Fruit fly (Drosophila melanogaster) whole organism, larva: Measurements from ENCODE around the gene c11.1.

ENCODE experiments used
- noc ChIP-seq: fragments of 200-800 bp; sonication (Bioruptor generic); optimal IDR thresholded peaks from 3 replicates; lab custom pipeline; 2019; ENCODE audit warnings: missing biosample characterization, mild to moderate bottlenecking, missing genetic modification characterization, moderate library complexity

The c11.1 gene

DNA sequence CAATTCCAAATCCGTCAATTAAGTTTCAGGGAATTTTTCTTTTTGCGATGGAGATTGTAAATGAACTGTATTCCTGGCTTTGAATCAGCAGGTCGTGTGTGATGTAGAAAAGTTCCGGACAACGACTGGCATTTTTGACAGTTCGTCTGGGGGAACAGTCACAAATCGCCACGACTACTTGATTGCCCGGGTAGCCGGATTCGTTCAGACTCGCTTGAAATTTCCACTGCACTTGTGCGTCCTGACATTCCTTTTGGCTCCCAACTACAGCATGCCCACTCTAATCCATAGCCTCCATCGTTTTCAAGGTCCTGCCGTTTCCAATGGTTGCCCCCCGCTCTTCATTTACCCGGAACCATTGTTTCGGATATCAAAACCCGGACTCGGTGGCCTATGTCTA lies 13.1 kb downstream of the c11.1 start, which contains the start of gene CG17440:
CG17440 (minus strand) TSS at position 101 of the 400 bp plus-strand sequence.
- TF ChIP-seq noc = no peak

DNA sequence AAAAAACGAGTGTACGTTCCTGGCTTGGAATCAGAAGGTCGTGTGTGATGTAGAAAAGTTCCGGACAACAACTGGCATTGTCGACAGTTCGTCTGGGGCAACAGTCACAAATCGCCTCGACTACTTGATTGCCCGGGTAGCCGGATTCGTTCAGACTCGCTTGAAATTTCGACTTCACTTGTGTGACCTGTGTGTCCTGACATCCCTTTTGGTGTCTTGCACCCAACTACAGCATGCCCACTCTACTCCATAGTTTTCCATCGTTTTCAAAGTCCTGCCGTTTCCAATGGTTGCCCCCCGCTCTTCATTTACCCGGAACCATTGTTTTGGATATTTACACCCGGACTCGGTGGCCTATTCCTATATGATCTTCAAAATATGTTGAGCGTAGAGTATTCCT lies 15.3 kb downstream of the c11.1 start, which contains the start of gene Erk7:
Erk7 (minus strand) TSS at position 101 of the 400 bp plus-strand sequence.
- no peak for TF ChIP-seq noc

DNA sequence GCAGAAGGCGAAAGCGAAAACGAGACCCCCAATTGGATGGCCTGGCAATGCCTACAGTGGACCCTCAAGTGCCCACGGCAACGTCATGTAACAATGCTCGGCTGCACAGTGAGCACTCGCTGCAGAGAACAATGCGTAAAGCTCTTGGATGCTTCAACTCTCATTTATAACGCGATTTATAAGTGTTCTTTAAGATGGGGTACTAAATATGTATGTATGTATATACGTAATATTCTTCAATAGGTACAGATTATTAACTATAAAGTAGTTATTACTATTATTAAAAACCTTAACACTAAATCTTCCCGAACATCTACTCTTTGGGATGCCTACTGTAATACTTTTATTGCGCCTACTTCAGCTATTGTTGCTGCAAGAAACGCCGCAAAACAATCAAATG lies 16.8 kb downstream of the c11.1 start:
- no peak for TF ChIP-seq noc

DNA sequence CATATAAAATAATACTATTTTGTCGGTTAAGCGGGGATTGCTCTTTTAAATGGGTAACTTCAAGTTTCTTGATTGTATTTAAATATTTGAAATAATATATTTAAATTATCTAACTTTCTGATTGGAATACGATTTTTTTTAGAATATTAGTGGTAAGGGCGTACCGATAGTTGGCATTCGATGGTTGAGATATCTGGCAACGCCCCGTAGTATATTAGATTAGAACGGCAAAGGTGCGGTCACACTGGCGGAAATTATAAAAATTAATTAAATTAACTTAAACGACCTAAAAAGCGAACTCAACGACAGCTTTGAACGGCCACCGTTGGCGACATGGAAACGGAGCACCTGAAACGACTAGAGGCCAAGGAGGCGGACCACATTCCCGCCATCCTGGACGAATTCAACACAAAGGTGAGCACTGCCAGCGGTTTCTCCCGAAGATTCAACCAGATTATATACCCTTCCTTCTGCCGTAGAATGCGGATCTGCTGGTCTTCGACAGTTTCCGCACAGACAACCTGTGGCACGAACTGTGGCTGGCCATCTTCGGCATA lies 26.9 kb downstream of the c11.1 start, which contains the start of gene ric8a:
ric8a (plus strand) TSS at position 205 of the 557 bp plus-strand sequence.
- no peak for TF ChIP-seq noc

DNA sequence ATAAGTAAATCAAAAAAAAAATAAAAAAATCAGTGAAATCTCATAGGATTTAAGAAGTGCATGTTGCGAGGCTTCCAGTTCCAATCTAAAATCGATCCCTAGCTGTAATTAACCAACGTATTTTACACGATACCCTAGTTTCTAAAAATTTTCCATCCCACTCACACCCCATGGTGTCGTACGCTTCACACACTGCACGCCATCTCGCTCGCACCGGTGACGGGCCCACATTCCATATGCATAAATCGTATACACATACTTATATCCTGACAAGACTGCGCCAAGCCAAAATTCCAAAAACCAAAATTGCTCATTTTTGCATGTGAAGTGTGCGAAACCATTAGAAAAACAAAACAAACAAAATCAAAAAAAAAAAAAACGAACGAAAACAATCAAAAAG lies 27.9 kb downstream of the c11.1 start:
- TF ChIP-seq noc = no peak

DNA sequence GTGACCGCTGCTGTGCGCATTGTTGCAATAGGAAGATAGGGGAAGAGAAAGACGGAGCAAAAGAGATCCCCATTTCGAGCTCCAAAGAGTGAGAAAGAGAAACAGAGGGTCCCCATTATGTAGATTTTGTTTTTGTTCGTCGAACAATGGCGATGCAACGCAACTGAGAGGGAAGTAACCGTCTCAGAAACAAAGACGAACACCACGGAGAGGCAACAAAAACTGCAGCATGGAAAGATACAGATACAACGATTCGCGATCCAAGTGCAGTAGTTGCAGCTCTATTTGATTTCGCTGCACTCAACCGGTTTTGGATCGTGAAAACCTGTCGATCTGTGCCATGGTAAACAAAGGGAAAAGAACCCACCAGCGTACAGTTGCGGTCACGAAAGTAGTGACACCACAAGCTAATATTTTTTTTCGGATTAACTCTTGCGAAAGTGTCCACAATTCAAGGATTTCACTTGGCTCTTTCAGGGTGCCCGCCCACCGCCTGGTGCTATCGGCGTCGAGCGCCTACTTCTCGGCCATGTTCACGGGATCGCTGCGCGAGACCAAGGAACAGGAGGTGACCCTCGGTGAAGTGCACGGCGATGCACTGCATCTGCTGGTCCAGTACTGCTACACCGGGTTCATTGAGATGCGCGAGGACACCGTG lies 30.7 kb downstream of the c11.1 start:
- no peak for TF ChIP-seq noc

DNA sequence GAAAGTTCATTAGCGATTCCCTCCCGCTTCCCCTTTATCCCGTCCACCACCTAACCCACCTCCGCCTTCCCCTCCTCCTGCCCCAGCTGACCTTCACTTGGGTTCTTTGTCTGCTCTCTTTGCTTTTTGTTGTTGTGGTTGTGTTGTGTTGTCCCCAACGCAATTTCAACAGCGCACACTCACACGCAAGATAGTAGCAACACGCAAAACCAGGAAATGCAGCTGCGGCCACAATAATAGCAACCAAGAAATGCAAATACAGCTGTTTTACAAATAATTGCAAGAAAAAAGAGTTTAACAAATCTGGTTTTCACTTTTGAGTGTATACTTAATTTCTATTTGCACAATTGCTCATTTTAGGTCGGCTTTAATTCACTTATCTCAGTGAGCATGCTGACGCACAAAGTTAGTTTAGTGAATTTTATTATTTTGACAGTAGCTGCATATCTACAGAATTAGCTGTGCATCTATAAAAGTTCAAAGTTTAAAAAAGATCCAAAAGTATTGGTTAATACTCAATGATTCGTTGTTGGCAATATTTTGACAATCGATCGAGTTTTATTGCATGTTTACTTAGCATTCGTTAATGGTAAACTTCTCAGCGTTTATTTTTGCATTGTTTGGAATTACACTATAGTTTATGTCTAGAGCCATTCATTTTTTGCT lies 31.6 kb downstream of the c11.1 start:
- no peak for TF ChIP-seq noc

DNA sequence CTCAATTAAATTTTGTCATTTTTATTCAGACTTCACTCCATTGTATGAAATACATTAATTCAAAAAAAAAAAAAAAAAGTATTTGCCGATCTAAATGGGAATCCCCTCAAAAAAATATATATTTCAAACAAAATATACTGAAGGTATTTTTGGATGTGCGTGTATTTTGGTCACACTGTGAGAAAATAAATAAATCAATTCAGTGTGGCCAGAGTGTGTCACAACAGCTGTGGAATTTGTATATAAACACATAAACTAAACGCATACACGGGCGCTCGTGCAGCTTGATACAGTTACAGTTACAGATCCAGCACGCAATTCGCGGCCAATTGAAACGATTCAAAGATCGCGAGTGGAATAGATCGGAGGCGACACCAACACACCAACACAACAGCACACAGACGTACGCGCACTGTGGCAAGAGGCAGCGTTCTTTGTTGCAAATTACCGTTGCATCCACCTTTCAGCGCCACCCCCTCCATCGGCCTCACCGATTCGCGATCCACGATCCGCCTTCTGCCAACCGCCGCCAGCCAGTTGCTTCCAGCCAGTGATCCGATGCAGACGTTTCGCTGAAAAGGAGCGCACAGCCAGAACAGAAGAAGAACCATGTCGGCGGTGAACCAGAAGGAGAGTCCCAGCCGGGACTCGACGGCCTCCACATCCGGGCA lies 32.6 kb downstream of the c11.1 start, which contains the start of gene CG17754:
CG17754 (plus strand) TSS at position 260 of the 671 bp plus-strand sequence.
- TF ChIP-seq noc = no peak

DNA sequence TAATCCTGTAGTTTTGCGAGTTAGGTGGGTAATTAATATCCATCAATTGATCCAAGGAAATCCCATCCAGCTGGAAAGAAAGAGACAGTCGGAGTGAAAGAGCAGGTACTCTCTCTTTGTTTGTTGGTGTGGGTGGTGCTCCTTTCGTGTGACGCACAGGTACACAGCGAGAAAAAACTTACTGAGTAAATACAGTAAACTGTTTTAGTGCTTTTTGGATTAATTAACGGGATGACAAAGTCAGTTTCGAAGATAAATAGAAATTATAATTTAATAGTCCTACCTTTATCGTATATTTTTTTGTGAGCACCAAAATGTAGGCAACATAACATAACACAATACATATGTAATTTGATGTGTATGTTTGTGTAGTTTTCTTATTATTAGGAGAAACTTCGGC lies 34.9 kb downstream of the c11.1 start:
- TF ChIP-seq noc = no peak

DNA sequence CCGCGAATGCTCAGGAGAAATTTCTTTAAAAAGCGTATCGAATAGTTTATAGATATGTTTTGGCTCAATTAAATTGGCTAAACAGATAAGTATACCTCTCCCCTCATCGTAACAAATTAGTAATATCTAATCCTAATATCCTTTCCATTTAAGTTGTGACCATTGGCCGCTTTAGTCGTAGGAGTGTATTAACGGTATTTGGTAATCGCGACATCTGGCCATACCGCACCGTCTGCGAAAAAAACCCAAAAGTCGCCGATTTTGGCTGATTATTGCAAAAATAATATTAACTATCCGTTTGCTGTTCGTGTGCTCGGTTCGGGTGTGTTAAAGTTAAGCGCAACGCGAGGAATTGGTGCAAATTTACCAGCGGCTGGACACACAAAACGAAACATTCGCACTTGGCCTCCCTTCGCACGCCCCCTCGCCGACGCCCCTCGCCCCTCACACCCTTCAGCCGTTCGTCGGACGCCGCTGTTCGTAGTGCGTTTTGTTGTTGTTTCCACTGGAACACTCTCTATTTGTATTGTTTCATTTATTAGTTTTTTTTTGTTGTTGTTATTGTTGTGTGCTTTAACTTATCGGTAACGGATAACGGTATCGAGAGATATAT lies 35.6 kb downstream of the c11.1 start, which contains the start of the genes amx and Dsor1:
amx (minus strand) TSS at position 166 of the 613 bp plus-strand sequence.
Dsor1 (plus strand) TSS at position 172 of the 613 bp plus-strand sequence.
- no peak for TF ChIP-seq noc

DNA sequence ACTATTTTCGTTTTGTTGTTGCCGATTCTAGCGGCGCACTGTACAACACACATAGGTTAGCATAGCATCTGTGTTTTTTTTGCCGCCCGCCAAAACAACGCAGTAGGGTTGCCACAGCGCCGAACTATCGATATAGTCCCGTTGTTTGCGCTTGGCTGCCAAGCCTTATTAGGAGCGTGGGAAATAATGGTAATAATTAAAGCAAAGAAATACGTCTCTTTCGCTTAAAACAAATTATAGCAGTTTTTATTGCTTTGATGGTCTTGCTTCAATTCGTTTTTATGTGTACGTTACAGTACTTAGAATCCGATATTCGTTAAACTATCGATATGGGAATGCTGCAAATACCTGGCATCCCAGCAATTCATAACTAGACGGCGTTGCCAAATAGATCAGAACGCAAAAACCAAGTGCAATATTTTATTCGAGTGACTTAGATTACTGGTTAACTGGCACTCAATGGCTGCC lies 39.5 kb downstream of the c11.1 start, which contains the start of the genes mxc and Larp7:
mxc (minus strand) TSS at position 51 of the 468 bp plus-strand sequence.
Larp7 (plus strand) TSS at position 401 of the 468 bp plus-strand sequence.
- TF ChIP-seq noc = no peak

DNA sequence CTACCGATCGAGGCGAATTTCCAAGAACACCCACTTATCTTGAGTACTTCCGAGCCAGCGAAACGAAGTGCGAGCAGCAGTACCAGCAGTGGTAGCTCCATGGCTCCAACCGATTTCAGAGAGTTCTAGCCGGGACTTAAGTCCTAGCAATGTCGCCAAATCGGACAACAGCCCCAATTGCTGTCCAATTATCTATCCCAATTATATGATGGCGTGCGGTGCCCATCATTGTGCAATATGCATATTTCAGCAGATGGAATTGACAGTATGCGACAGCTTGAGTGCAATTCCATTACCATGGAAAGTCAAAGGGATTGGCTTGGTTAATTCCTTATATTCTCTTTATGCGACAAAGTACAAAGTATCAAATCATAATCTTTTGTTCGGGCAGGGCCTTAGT lies 46.4 kb downstream of the c11.1 start, which contains the start of gene Ir8a:
Ir8a (minus strand) TSS at position 101 of the 400 bp plus-strand sequence.
- no peak for TF ChIP-seq noc

DNA sequence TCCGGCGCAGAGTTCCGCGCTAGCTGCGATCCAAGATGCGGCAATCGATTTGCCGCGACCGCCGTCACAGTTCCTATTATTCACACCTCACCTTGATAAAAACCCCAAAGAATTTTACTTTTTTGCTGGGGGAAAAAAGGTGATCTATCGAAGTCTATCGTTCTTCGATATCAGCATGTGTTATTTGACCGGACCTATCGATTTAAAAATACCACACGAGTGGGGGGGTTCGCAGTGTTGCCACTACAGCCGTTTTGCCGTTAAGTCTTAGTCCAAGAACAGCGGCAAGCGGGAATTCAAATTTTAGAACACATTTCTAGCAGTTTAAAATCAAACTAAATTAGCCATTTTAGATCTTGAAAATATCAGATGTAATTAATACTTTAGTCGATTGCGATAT lies 50.7 kb downstream of the c11.1 start, which contains the start of gene CG12121:
CG12121 (minus strand) TSS at position 180 of the 400 bp plus-strand sequence.
- no peak for TF ChIP-seq noc

DNA sequence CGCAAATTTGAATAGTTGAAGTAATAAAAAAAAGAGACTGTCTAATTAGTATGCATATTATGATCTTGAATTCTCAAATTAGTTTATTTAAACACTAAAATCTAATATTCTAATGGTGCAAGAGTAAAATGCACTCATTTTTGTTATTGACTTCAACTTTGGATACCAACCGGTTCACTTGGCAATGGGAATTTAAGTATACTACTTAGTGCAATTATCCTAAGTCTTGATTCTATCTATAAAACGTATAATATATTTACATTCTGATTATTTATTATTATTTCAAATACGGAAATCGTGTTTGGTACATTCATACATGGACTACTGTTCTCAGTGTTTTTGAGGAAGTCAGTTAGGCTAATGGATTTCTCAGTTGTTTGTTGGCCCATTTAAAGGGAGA lies 56.1 kb downstream of the c11.1 start, which contains the start of gene Gr8a:
Gr8a (plus strand) TSS at position 301 of the 400 bp plus-strand sequence.
- TF ChIP-seq noc = no peak
